Fruit fly (Drosophila melanogaster): ENCODE results near the gene Usp5.
A peak's percentile ranks its signal among the peaks of the same experiment; 100 is the strongest.

Gene Usp5

DNA sequence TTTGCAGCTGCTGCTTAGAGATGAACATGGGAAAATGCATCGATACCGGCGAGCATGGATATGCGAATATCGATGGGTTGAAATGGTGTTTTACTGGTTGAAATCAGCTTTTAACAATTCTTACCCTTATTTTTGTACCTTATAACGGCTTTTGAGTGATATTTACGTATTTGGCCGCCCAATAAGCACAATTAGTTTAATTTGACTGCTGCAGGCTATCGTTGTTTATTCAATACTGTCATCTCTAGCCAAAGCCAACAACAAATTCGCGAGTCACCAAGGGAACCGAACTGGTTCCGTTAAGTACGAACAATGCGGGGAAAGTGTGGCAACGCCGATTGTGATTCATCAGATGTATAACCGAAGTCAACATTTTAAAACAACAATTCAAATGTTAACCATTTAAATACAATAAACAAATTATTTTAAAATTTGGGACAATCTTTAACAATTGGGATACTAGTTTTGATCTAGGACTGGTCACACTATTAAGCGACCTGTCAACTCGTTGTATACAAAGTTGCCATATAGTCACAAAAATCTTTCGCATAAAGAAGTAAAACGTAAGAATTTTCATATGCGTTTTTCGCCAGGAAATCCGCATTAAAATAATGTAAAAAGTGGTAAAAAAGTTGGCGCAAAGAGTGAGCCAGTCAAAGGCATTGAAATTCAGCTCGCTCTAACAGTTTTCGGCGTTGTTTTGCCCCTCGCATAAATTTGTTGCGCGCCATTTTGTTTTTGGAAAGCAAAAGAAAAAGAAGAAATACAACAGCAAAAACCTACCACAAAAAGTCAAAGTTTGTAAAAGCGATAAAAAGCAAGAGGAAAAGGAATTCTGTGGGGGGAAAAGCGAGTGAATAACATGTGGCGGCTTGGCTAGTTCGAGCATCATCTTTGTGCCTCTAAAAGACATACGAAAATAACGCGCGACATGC lies at the start of gene Usp5, which contains the start of gene BtbVII:
Gene Usp5 (minus strand): TSS at position 234 of the 935 bp plus-strand sequence.
Gene BtbVII (plus strand): TSS at position 522 of the 935 bp plus-strand sequence.
- TF ChIP-seq psq (optimal IDR thresholded peaks at IDR 0.05) (no peak), pan (optimal IDR thresholded peaks at IDR 0.05) (no peak), usp (GFP tag; optimal IDR thresholded peaks at IDR 0.05) (no peak), EcR (GFP tag; optimal IDR thresholded peaks at IDR 0.05) (no peak), CG8478 (optimal IDR thresholded peaks at IDR 0.05) (no peak), Dll (optimal IDR thresholded peaks at IDR 0.05) (no peak)

DNA sequence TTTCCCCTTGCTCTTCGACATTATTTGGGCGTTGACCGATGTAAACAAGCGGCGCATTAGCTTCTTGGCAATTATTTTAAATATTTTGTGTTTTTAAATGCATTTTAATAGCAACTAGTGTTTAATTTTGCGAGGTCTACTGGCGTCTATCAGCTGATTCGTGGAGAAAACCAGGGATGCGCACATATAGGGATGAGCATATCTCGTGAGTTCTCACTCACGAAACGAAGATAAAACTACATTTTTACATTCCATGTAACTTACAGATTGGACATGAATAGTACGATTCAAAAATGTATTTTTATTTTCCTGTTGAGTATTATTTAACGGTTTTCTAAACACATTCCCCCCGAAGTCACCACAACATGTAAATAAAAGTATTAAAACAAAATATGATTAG lies 49.3 kb upstream of the Usp5 start, which contains the start of gene CG14966:
Gene CG14966 (minus strand): TSS at position 168 of the 400 bp plus-strand sequence.
- TF ChIP-seq pan (optimal IDR thresholded peaks at IDR 0.05) (no peak), CG8478 (optimal IDR thresholded peaks at IDR 0.05) (no peak), psq (optimal IDR thresholded peaks at IDR 0.05) (no peak), EcR (GFP tag; optimal IDR thresholded peaks at IDR 0.05) (no peak), Dll (optimal IDR thresholded peaks at IDR 0.05) (no peak), usp (GFP tag; optimal IDR thresholded peaks at IDR 0.05) (no peak)

DNA sequence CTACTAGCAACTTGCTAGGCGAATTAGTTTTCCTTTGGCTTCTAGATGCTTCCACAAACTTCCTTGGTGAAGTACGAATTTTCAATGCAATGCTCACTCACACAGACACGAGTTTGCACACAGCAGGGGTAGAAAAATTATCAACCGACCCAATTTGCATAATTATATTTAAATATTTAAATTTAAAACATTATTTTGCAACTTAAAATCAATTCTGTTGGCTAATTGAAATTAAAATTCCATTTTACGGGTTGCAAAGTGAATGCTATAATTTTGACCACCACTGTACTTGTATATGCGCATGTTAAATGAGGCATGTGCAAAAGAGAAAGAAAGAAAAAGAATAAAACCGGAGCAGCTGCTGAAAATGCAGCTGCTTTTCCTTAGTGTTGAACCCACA lies 45.9 kb upstream of the Usp5 start:
- TF ChIP-seq usp (GFP tag; optimal IDR thresholded peaks at IDR 0.05) (no peak), psq (optimal IDR thresholded peaks at IDR 0.05) (no peak)

DNA sequence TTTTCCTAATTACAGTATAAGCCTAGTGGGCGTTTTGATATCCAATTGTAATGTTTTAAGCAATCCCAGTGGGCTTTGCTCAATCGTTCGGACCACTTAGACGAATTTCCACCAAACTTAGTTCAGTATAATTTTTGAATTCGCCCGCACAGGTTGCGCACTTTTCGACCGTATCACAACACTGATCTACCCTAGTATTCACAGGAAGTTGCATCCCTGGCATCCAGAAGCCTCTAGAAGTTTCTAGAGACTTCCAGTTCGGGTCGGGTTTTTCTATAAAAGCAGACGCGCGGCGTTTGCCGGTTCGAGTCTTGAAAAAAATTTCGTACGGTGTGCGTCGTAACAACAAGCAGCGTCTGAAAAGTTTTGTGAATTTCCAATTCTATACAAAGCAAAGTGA lies 44.8 kb upstream of the Usp5 start, which contains the start of gene Hsp83:
Gene Hsp83 (plus strand): TSS at position 58 of the 400 bp plus-strand sequence.
- TF ChIP-seq Dll (optimal IDR thresholded peaks at IDR 0.05): no peak
- no peak for TF ChIP-seq pan (optimal IDR thresholded peaks at IDR 0.05)
- TF ChIP-seq psq (optimal IDR thresholded peaks at IDR 0.05): no peak
- TF ChIP-seq usp (GFP tag; optimal IDR thresholded peaks at IDR 0.05): no peak
- no peak for TF ChIP-seq CG8478 (optimal IDR thresholded peaks at IDR 0.05)
- TF ChIP-seq EcR (GFP tag; optimal IDR thresholded peaks at IDR 0.05): no peak

DNA sequence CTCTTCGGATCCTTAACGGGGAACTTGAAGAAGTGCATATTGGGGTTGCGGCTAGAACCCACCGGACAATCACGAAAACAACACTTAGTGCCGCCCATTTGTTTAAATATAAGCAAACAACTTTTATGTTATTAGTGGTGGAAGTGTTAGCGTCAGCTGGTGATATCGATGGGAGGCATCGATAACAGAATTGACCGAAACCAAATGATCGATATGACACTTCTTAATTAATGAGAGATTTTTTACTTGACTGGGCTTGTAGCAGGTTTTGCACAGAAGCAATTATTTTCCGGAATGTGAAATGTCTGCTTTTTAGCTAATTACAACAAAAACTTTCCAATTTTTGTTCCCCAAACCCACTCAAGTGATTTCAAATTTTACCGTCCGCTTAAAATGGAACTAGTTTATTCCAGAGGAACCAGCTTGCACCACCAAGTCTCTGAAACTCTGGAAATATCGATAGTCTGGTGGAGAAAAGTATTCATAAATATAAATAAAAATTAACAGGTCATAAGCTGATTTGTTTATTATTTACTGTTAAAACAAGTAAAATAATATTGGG lies 44.3 kb upstream of the Usp5 start, which contains the start of gene CG14965:
Gene CG14965 (minus strand): TSS at position 159 of the 562 bp plus-strand sequence.
- no peak for TF ChIP-seq pan (optimal IDR thresholded peaks at IDR 0.05)
- TF ChIP-seq psq (optimal IDR thresholded peaks at IDR 0.05): no peak
- no peak for TF ChIP-seq usp (GFP tag; optimal IDR thresholded peaks at IDR 0.05)
- no peak for TF ChIP-seq EcR (GFP tag; optimal IDR thresholded peaks at IDR 0.05)
- no peak for TF ChIP-seq Dll (optimal IDR thresholded peaks at IDR 0.05)
- no peak for TF ChIP-seq CG8478 (optimal IDR thresholded peaks at IDR 0.05)

DNA sequence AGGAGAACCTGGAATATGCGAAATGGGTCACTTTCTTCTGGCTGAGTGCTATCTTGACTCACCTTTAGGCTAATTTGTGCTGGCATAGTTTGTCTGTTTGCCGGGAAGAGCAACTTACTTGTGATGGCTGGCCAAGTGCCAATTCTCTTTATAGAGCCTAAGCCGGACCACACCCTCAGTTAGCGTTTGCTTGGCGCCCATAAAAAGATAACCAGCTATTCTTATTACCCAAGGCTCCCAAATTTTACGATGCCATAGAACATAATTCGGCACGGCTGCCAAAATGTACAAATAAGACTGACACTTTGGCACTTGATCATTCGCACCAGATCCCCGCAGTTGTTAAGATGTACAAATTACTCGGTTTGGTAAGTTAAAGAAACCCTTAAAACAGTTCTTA lies 41.5 kb upstream of the Usp5 start, which contains the start of the genes CG42525 and CG14958:
Gene CG42525 (minus strand): TSS at position 101 of the 400 bp plus-strand sequence.
Gene CG14958 (plus strand): TSS at position 332 of the 400 bp plus-strand sequence.
- TF ChIP-seq EcR (GFP tag; optimal IDR thresholded peaks at IDR 0.05) (no peak), psq (optimal IDR thresholded peaks at IDR 0.05) (no peak), pan (optimal IDR thresholded peaks at IDR 0.05) (no peak)

DNA sequence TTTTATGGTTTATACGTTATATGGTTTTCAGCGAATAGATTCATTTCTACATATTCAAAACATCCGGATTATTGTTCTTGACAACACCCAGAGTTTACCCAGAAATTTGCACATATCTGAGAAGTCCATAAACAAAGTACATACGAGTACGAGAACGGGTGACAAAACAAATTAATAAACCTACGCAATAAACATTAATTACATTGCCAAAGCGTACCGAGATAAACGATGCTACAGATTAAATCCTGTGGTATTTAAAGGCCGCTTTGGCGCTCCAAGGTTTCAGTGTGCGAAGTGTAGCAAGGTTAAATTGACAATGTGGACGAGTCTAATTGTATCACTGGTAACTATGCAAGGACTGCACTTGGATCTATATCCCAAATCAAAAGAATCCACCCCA lies 39.1 kb upstream of the Usp5 start, which contains the start of gene CG14957:
Gene CG14957 (plus strand): TSS at position 301 of the 400 bp plus-strand sequence.
- no peak for TF ChIP-seq EcR (GFP tag; optimal IDR thresholded peaks at IDR 0.05)
- no peak for TF ChIP-seq Dll (optimal IDR thresholded peaks at IDR 0.05)

DNA sequence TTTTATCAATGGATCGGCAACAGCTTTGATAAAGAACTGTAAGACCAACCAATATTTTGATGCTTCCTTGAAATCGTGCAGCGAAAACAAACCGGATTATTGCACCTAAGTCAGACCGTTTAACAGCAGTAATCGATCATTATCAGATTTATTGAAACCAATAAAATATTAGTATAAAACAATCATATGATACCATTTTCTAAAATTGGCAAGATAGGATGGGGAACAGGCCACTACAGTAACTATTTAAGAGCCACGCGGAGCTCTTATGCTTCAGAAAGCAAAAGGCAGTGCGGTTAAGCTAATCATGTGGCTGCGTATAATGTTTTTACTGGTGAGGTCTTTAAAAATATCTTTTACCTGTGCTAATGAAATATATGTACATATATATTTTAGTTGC lies 38.2 kb upstream of the Usp5 start, which contains the start of gene CG32284:
Gene CG32284 (plus strand): TSS at position 301 of the 400 bp plus-strand sequence.
- TF ChIP-seq Dll (optimal IDR thresholded peaks at IDR 0.05) (no peak), EcR (GFP tag; optimal IDR thresholded peaks at IDR 0.05) (no peak), CG8478 (optimal IDR thresholded peaks at IDR 0.05) (no peak), usp (GFP tag; optimal IDR thresholded peaks at IDR 0.05) (no peak), psq (optimal IDR thresholded peaks at IDR 0.05) (no peak), pan (optimal IDR thresholded peaks at IDR 0.05) (no peak)

DNA sequence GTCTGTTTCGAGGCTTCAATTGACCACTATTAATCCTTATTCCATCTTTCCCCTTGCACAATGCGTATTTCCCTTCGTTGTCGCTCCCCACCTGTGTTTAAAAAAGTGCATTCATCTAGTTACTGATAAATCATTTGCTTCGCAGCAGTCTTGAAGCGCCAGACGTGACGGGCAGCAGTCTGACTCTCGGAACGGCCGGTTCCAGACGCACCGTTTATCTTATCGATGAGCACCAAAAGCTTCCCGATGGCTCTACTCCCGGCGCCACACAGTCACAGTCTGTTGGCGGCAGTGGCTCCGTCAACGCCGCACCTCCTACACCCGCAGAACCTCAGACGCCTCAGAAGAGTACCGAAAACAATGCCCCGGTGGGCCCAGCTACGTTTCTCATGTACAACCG lies 35.9 kb upstream of the Usp5 start, which contains the start of gene CG42494:
Gene CG42494 (plus strand): TSS at position 301 of the 400 bp plus-strand sequence.
- TF ChIP-seq usp (GFP tag; optimal IDR thresholded peaks at IDR 0.05) (no peak), pan (optimal IDR thresholded peaks at IDR 0.05) (no peak), CG8478 (optimal IDR thresholded peaks at IDR 0.05) (no peak), EcR (GFP tag; optimal IDR thresholded peaks at IDR 0.05) (no peak), psq (optimal IDR thresholded peaks at IDR 0.05) (no peak), Dll (optimal IDR thresholded peaks at IDR 0.05) (no peak)

DNA sequence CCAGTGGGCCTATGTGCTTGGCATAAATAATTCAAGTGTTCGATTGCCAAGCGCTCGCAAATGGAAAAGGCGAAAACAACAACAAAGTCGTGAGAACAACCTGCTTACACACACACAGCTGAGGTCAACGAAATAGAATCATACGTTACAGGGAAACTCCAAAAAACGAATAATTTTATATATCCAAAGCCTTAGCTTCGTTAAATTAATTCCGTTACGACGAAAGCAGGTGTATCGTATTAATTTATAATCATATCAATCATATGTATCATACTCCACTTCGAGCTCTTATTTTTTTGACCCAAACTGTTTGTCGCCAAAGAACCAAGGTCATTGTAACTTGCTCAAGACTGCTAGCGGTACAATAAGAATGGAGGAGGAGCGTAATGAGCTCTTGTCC lies 31.3 kb upstream of the Usp5 start:
- TF ChIP-seq CG8478 (optimal IDR thresholded peaks at IDR 0.05) (no peak), EcR (GFP tag; optimal IDR thresholded peaks at IDR 0.05) (peak in 1 of 2 experiments; percentile 79), pan (optimal IDR thresholded peaks at IDR 0.05) (no peak)

DNA sequence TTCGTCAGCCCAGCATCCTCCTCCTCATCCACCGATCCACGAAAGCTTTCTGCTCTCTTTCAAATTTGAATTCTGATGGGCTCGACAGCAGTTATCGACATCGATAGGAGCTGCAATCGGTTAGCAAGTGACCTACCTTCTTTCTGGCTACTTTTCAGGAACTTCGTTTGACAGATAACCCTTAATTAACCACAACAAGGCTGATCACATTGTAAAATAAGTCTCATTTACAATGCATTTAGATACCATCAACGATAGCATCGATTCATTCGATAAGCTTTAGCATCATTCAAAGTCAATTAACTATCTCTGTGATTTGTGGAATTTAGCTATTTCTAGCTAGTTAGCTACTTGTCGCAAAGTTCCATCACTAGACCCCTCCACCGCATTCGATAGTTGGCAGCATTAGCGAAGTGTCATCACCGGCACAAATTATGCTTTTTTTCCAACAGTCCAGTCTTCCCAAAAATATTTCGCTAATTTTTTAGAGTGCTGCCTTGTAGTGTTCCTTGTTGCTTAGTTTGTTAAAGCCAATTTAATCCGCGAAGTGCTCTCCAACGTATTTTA lies 30.5 kb upstream of the Usp5 start, which contains the start of the genes MnM and Girdin:
Gene MnM (minus strand): TSS at position 51 of the 567 bp plus-strand sequence.
Gene Girdin (plus strand): TSS at position 401 of the 567 bp plus-strand sequence.
- no peak for TF ChIP-seq usp (GFP tag; optimal IDR thresholded peaks at IDR 0.05)
- TF ChIP-seq Dll (optimal IDR thresholded peaks at IDR 0.05): no peak

DNA sequence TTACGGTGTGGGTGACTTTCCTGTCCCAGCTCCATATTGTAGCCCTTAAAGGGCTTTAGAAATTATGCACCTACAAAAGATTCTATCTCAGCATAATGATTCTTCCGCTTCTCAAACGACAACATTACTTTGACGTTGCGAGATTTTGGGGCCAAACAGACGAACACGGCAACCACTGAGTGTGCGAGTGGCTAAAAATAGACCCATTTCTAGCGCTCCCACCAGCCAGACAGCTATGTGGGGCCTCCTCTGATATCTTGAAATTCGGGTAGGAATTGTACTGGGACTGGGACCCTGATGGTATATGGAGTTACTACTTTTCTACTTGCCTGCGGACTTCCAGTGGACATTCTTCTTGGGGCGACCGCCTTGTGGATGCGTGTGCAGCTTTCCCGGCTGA lies 29.7 kb upstream of the Usp5 start:
- TF ChIP-seq CG8478 (optimal IDR thresholded peaks at IDR 0.05) (no peak), EcR (GFP tag; optimal IDR thresholded peaks at IDR 0.05) (no peak), Dll (optimal IDR thresholded peaks at IDR 0.05) (no peak), pan (optimal IDR thresholded peaks at IDR 0.05) (no peak), usp (GFP tag; optimal IDR thresholded peaks at IDR 0.05) (no peak), psq (optimal IDR thresholded peaks at IDR 0.05) (no peak)
